Worm (Caenorhabditis elegans) whole organism, early embryonic: Measurements from ENCODE around the gene F59C12.4.

Experiments
- B0310.2 ChIP-seq: sonication (generic microtip); optimal IDR thresholded peaks from 2 replicates; lab custom pipeline; 2016; ENCODE audit warnings: mild to moderate bottlenecking, missing genetic modification characterization, missing compliant biosample characterization
- F13C5.2 ChIP-seq: sonication (generic microtip); optimal IDR thresholded peaks from 2 replicates; lab custom pipeline; 2017; ENCODE audit warnings: mild to moderate bottlenecking, missing genetic modification characterization, inconsistent platforms, missing compliant biosample characterization
- aly-1 ChIP-seq: sonication (generic microtip); optimal IDR thresholded peaks from 2 replicates; lab custom pipeline; 2016; ENCODE audit warnings: missing genetic modification characterization, missing compliant biosample characterization
- ama-1 ChIP-seq: fragments of 150-350 bp; optimal IDR thresholded peaks from 2 replicates; lab custom pipeline; 2014
- ceh-13 ChIP-seq: fragments of 200-800 bp; sonication (Bioruptor generic); optimal IDR thresholded peaks from 2 replicates; lab custom pipeline; 2018; ENCODE audit warnings: mild to moderate bottlenecking, missing genetic modification characterization, missing compliant biosample characterization
- ceh-36 ChIP-seq: sonication (generic microtip); optimal IDR thresholded peaks from 2 replicates; lab custom pipeline; 2016; ENCODE audit warnings: missing genetic modification characterization, inconsistent platforms, missing compliant biosample characterization
- ets-7 ChIP-seq: sonication (generic microtip); optimal IDR thresholded peaks from 2 replicates; lab custom pipeline; 2016; ENCODE audit warnings: missing genotype, missing genetic modification characterization, missing compliant biosample characterization
- flt-1 ChIP-seq: fragments of 200-800 bp; sonication (Bioruptor generic); IDR thresholded peaks from 2 replicates; pipeline ENCODE4 v1.3.6; 2022; ENCODE audit warnings: missing genetic modification characterization, missing compliant biosample characterization
- hmbx-1 ChIP-seq: sonication (generic microtip); optimal IDR thresholded peaks from 2 replicates; lab custom pipeline; 2016; ENCODE audit warnings: mild to moderate bottlenecking, missing genetic modification characterization, missing compliant biosample characterization
- hmg-4 ChIP-seq: fragments of 200-800 bp; sonication (Bioruptor generic); optimal IDR thresholded peaks from 2 replicates; lab custom pipeline; 2018; ENCODE audit warnings: mild to moderate bottlenecking, missing genetic modification characterization, missing compliant biosample characterization
- hnd-1 ChIP-seq: sonication (generic microtip); optimal IDR thresholded peaks from 2 replicates; lab custom pipeline; 2016; ENCODE audit warnings: missing genetic modification characterization, missing compliant biosample characterization
- pes-1 ChIP-seq: fragments of 200-800 bp; sonication (Bioruptor generic); IDR thresholded peaks from 2 replicates; pipeline ENCODE4 v1.3.6; 2022; ENCODE audit warnings: missing genetic modification reagents, missing genetic modification characterization, missing compliant biosample characterization
- scrt-1 ChIP-seq: fragments of 200-800 bp; sonication (Bioruptor generic); IDR thresholded peaks from 2 replicates; pipeline ENCODE4 v1.3.6; 2022; ENCODE audit warnings: missing genetic modification characterization, missing compliant biosample characterization
- sea-1 ChIP-seq: fragments of 200-800 bp; sonication (Bioruptor generic); conservative IDR thresholded peaks from 2 replicates; pipeline ENCODE4 v1.3.6; 2022; ENCODE audit warnings: missing genetic modification characterization, missing compliant biosample characterization
- tbx-11 ChIP-seq: fragments of 200-800 bp; sonication (Bioruptor generic); IDR thresholded peaks from 2 replicates; pipeline ENCODE4 v1.3.6; 2022; ENCODE audit warnings: missing genetic modification characterization, missing compliant biosample characterization
- tbx-37 ChIP-seq: fragments of 200-800 bp; sonication (Bioruptor generic); conservative IDR thresholded peaks from 2 replicates; pipeline ENCODE4 v1.3.6; 2022; ENCODE audit warnings: missing genetic modification reagents, missing genetic modification characterization, missing compliant biosample characterization
- tra-4 ChIP-seq: sonication (generic microtip); optimal IDR thresholded peaks from 2 replicates; lab custom pipeline; 2017; ENCODE audit warnings: missing genetic modification characterization, missing compliant biosample characterization

Gene F59C12.4

ce11 chrX:16555726-16556125, 46.7 kb downstream of the F59C12.4 start:
- TF ChIP-seq B0310.2 (tag; lab: Kevin White, UChicago) (no peak), tbx-37 (no peak), tra-4 (no peak), scrt-1 (GFP tag; lab: Robert Waterston, UW) (no peak), ceh-13 (GFP tag; lab: Kevin White, UChicago) (no peak), aly-1 (tag; lab: Kevin White, UChicago) (no peak), F13C5.2 (tag; lab: Kevin White, UChicago) (no peak), ama-1 (lab: Kevin White, UChicago) (no peak), sea-1 (GFP tag; lab: Robert Waterston, UW) (no peak), flt-1 (no peak), pes-1 (GFP tag; lab: Robert Waterston, UW) (no peak), ceh-36 (tag; lab: Kevin White, UChicago) (no peak), tbx-11 (GFP tag; lab: Robert Waterston, UW) (no peak)

- TF ChIP-seq hmg-4 (GFP tag; lab: Kevin White, UChicago) (no peak), tbx-11 (GFP tag; lab: Robert Waterston, UW) (no peak), ceh-36 (tag; lab: Kevin White, UChicago) (no peak), aly-1 (tag; lab: Kevin White, UChicago) (no peak), tra-4 (no peak), ets-7 (tag; lab: Kevin White, UChicago) (no peak), flt-1 (no peak), scrt-1 (GFP tag; lab: Robert Waterston, UW) (no peak), B0310.2 (tag; lab: Kevin White, UChicago) (no peak), tbx-37 (no peak), ama-1 (lab: Kevin White, UChicago) (no peak), sea-1 (GFP tag; lab: Robert Waterston, UW) (no peak), ceh-13 (GFP tag; lab: Kevin White, UChicago) (no peak), hnd-1 (tag; lab: Kevin White, UChicago) (no peak), hmbx-1 (no peak), F13C5.2 (tag; lab: Kevin White, UChicago) (no peak), pes-1 (GFP tag; lab: Robert Waterston, UW) (no peak)
These were observed 48.5 kb downstream of the F59C12.4 start, which contains the start of gene K08B5.2 for ce11 chrX:16553845-16554426. Gene K08B5.2 (minus strand): TSS chrX:16553887.
